Worm (Caenorhabditis elegans) whole organism, L1 larva: Measurements from ENCODE around the gene C43D7.7.

ENCODE experiments used
- C04F5.9 ChIP-seq: sonication (generic microtip); optimal IDR thresholded peaks from 2 replicates; lab custom pipeline; 2016; ENCODE audit warnings: missing genetic modification characterization, missing compliant biosample characterization
- C16A3.4 ChIP-seq: fragments of 150-350 bp; optimal IDR thresholded peaks from 2 replicates; lab custom pipeline; 2014; ENCODE audit warnings: missing biosample characterization, missing genetic modification characterization
- C34B4.2 ChIP-seq: sonication (generic microtip); optimal IDR thresholded peaks from 2 replicates; lab custom pipeline; 2017; ENCODE audit warnings: mild to moderate bottlenecking, missing genetic modification characterization, missing compliant biosample characterization
- F16B12.6 ChIP-seq: fragments of 150-350 bp; optimal IDR thresholded peaks from 2 replicates; lab custom pipeline; 2014; ENCODE audit warnings: missing biosample characterization, missing genetic modification characterization
- ceh-63 ChIP-seq: fragments of 200-800 bp; sonication (Bioruptor generic); optimal IDR thresholded peaks from 2 replicates; lab custom pipeline; 2018; ENCODE audit warnings: mild to moderate bottlenecking, missing genetic modification characterization, missing compliant biosample characterization
- ceh-8 ChIP-seq: fragments of 200-800 bp; sonication (Bioruptor generic); optimal IDR thresholded peaks from 2 replicates; lab custom pipeline; 2018; ENCODE audit warnings: mild to moderate bottlenecking, missing genetic modification characterization, moderate library complexity, missing compliant biosample characterization
- dpl-1 ChIP-seq, 3 experiments: fragments of 150-350 bp in 2 of 3; sonication (generic microtip) in 1 of 3; optimal IDR thresholded peaks; 2 replicates each; lab custom pipeline; 2014 to 2017; ENCODE audit warnings: missing biosample characterization in 3 of 3, missing genetic modification characterization in 3 of 3, missing genetic modification reagents in 3 of 3
- efl-1 ChIP-seq, 4 experiments: fragments of 150-350 bp; optimal IDR thresholded peaks in 3 of 4; peaks in 1 of 4; 1 replicate in 1 of 4; 2 replicates in 3 of 4; lab custom pipeline; 2014; ENCODE audit warnings: missing biosample characterization in 2 of 4, missing genetic modification characterization in 2 of 4, missing genetic modification reagents in 2 of 4
- elt-2 ChIP-seq: sonication (generic microtip); optimal IDR thresholded peaks from 2 replicates; lab custom pipeline; 2016; ENCODE audit warnings: missing genetic modification characterization, mild to moderate bottlenecking, inconsistent platforms, missing compliant biosample characterization, missing genetic modification reagents
- elt-3 ChIP-seq, 6 experiments: fragments of 150-350 bp in 1 of 6; sonication (generic microtip); optimal IDR thresholded peaks; 2 replicates each; lab custom pipeline; 2017 to 2018; ENCODE audit warnings: missing biosample characterization in 6 of 6, missing genetic modification characterization in 6 of 6, inconsistent platforms in 1 of 6
- fkh-10 ChIP-seq: sonication (generic microtip); optimal IDR thresholded peaks from 2 replicates; lab custom pipeline; 2017; ENCODE audit warnings: missing biosample characterization, missing genetic modification reagents, missing genetic modification characterization
- fkh-4 ChIP-seq: sonication (generic microtip); optimal IDR thresholded peaks from 2 replicates; lab custom pipeline; 2016; ENCODE audit warnings: missing compliant biosample characterization, missing genetic modification characterization, borderline replicate concordance
- fos-1 ChIP-seq: fragments of 150-350 bp; optimal IDR thresholded peaks from 2 replicates; lab custom pipeline; 2014; ENCODE audit warnings: missing biosample characterization, missing genetic modification characterization
- hpl-2 ChIP-seq: fragments of 150-350 bp; optimal IDR thresholded peaks from 2 replicates; lab custom pipeline; 2014; ENCODE audit warnings: missing biosample characterization, missing genetic modification reagents, missing genetic modification characterization
- irx-1 ChIP-seq: sonication (generic microtip); optimal IDR thresholded peaks from 2 replicates; lab custom pipeline; 2016; ENCODE audit warnings: missing genetic modification characterization, missing compliant biosample characterization
- isw-1 ChIP-seq: fragments of 200-800 bp; sonication (Bioruptor generic); IDR thresholded peaks from 2 replicates; pipeline ENCODE4 v1.3.6; 2022; ENCODE audit warnings: missing genetic modification characterization, missing compliant biosample characterization
- lin-39 ChIP-seq: fragments of 150-350 bp; optimal IDR thresholded peaks from 2 replicates; lab custom pipeline; 2014; ENCODE audit warnings: missing biosample characterization, missing genetic modification reagents, missing genetic modification characterization
- lir-3 ChIP-seq: sonication (generic microtip); optimal IDR thresholded peaks from 2 replicates; lab custom pipeline; 2016; ENCODE audit warnings: mild to moderate bottlenecking, missing genetic modification characterization, moderate library complexity, missing compliant biosample characterization; ENCODE audit not compliant: poor library complexity
- mab-9 ChIP-seq: fragments of 200-800 bp; sonication (Bioruptor generic); IDR thresholded peaks from 2 replicates; pipeline ENCODE4 v1.3.6; 2022; ENCODE audit warnings: missing genetic modification reagents, missing genetic modification characterization, missing compliant biosample characterization
- mdl-1 ChIP-seq, 2 experiments: fragments of 150-350 bp; optimal IDR thresholded peaks; 2 replicates each; lab custom pipeline; 2014 to 2017; ENCODE audit warnings: missing biosample characterization in 2 of 2, missing genetic modification characterization in 2 of 2, inconsistent platforms in 1 of 2
- mep-1 ChIP-seq: fragments of 150-350 bp; optimal IDR thresholded peaks from 2 replicates; lab custom pipeline; 2014; ENCODE audit warnings: missing biosample characterization, missing genetic modification characterization
- nhr-11 ChIP-seq: fragments of 150-350 bp; optimal IDR thresholded peaks from 2 replicates; lab custom pipeline; 2014; ENCODE audit warnings: missing biosample characterization, missing genetic modification characterization
- nhr-19 ChIP-seq: fragments of 200-800 bp; sonication (Bioruptor generic); conservative IDR thresholded peaks from 2 replicates; pipeline ENCODE4 v1.3.6; 2022; ENCODE audit warnings: missing genetic modification characterization, missing compliant biosample characterization
- nhr-20 ChIP-seq: sonication (generic microtip); optimal IDR thresholded peaks from 2 replicates; lab custom pipeline; 2016; ENCODE audit warnings: mild to moderate bottlenecking, missing genetic modification characterization, missing compliant biosample characterization
- nhr-28 ChIP-seq: fragments of 150-350 bp; optimal IDR thresholded peaks from 2 replicates; lab custom pipeline; 2014; ENCODE audit warnings: missing biosample characterization, missing genetic modification characterization
- nhr-47 ChIP-seq: sonication (generic microtip); optimal IDR thresholded peaks from 2 replicates; lab custom pipeline; 2016; ENCODE audit warnings: mild to moderate bottlenecking, missing genetic modification characterization, moderate library complexity, missing compliant biosample characterization
- nhr-84 ChIP-seq: sonication (generic microtip); optimal IDR thresholded peaks from 2 replicates; lab custom pipeline; 2017; ENCODE audit warnings: missing biosample characterization, missing genetic modification characterization
- pax-3 ChIP-seq: fragments of 200-800 bp; sonication (Bioruptor generic); optimal IDR thresholded peaks from 2 replicates; lab custom pipeline; 2018; ENCODE audit warnings: mild to moderate bottlenecking, missing genetic modification characterization, moderate library complexity, missing compliant biosample characterization
- pqm-1 ChIP-seq: sonication (generic microtip); optimal IDR thresholded peaks from 3 replicates; lab custom pipeline; 2017; ENCODE audit warnings: missing biosample characterization, missing genetic modification characterization
- rnt-1 ChIP-seq: sonication (generic microtip); optimal IDR thresholded peaks from 2 replicates; lab custom pipeline; 2016; ENCODE audit warnings: mild to moderate bottlenecking, missing genetic modification characterization, moderate library complexity, missing compliant biosample characterization
- skn-1 ChIP-seq: fragments of 150-350 bp; optimal IDR thresholded peaks from 2 replicates; lab custom pipeline; 2014; ENCODE audit warnings: missing biosample characterization, missing genetic modification characterization
- sup-37 ChIP-seq: fragments of 200-800 bp; sonication (Bioruptor generic); optimal IDR thresholded peaks from 2 replicates; lab custom pipeline; 2018; ENCODE audit warnings: mild to moderate bottlenecking, missing genetic modification characterization, missing compliant biosample characterization
- tlp-1 ChIP-seq: fragments of 150-350 bp; optimal IDR thresholded peaks from 2 replicates; lab custom pipeline; 2014; ENCODE audit warnings: missing biosample characterization, missing genetic modification characterization
- unc-30 ChIP-seq: sonication (generic microtip); optimal IDR thresholded peaks from 2 replicates; lab custom pipeline; 2017; ENCODE audit warnings: missing biosample characterization, missing genetic modification characterization
- unc-98 ChIP-seq: fragments of 200-800 bp; sonication (Bioruptor generic); IDR thresholded peaks from 2 replicates; pipeline ENCODE4 v1.3.6; 2022; ENCODE audit warnings: missing genetic modification characterization, missing compliant biosample characterization
- vab-15 ChIP-seq: sonication (generic microtip); optimal IDR thresholded peaks from 2 replicates; lab custom pipeline; 2017; ENCODE audit warnings: missing genotype, mild to moderate bottlenecking, missing genetic modification characterization, missing compliant biosample characterization
- xbp-1 ChIP-seq: sonication (generic microtip); optimal IDR thresholded peaks from 2 replicates; lab custom pipeline; 2016; ENCODE audit warnings: missing genetic modification characterization, missing compliant biosample characterization

The C43D7.7 gene

ce11 chrV:19308137-19308536, 11.2 kb downstream of the C43D7.7 start:
- TF ChIP-seq unc-98 (GFP tag; lab: Robert Waterston, UW) (no peak), nhr-11 (tag; lab: Kevin White, UChicago) (no peak)

ce11 chrV:19306906-19307305, 12.4 kb downstream of the C43D7.7 start, which contains the start of gene F55C9.15:
TSS of gene F55C9.15 (minus strand) at chrV:19307006.
- no peak for TF ChIP-seq efl-1 (optimal IDR thresholded peaks at IDR 0.05; lab: Kevin White, UChicago)
- TF ChIP-seq efl-1 (GFP tag; optimal IDR thresholded peaks at IDR 0.05 in 1 of 2; lab: Kevin White, UChicago): no peak
- TF ChIP-seq fkh-10 (GFP tag; lab: Kevin White, UChicago): no peak
- TF ChIP-seq mep-1 (tag; lab: Kevin White, UChicago): no peak
- TF ChIP-seq skn-1 (tag; lab: Kevin White, UChicago): no peak
- TF ChIP-seq hpl-2 (GFP tag; lab: Kevin White, UChicago): no peak
- TF ChIP-seq nhr-84 (tag; lab: Kevin White, UChicago): no peak
- TF ChIP-seq xbp-1 (tag; lab: Kevin White, UChicago): no peak
- no peak for TF ChIP-seq lin-39
- TF ChIP-seq C16A3.4 (tag; lab: Kevin White, UChicago): no peak
- no peak for TF ChIP-seq lir-3 (tag; lab: Kevin White, UChicago)
- TF ChIP-seq mab-9: no peak
- no peak for TF ChIP-seq fos-1
- TF ChIP-seq ceh-8 (GFP tag; lab: Kevin White, UChicago): no peak
- TF ChIP-seq tlp-1 (tag; lab: Kevin White, UChicago): no peak
- TF ChIP-seq sup-37 (GFP tag; lab: Kevin White, UChicago): no peak
- no peak for TF ChIP-seq nhr-20 (tag; lab: Kevin White, UChicago)
- no peak for TF ChIP-seq elt-2

- TF ChIP-seq xbp-1 (tag; lab: Kevin White, UChicago) (no peak), pax-3 (tag; lab: Kevin White, UChicago) (no peak), irx-1 (tag; lab: Kevin White, UChicago) (no peak), C34B4.2 (tag; lab: Kevin White, UChicago) (no peak), ceh-63 (GFP tag; lab: Kevin White, UChicago) (no peak), dpl-1 (GFP tag; optimal IDR thresholded peaks at IDR 0.05; lab: Kevin White, UChicago) (no peak), mdl-1 (tag; optimal IDR thresholded peaks at IDR 0.05; lab: Kevin White, UChicago) (no peak), nhr-28 (tag; lab: Kevin White, UChicago) (no peak), isw-1 (GFP tag; lab: Robert Waterston, UW) (no peak), elt-3 (tag; optimal IDR thresholded peaks at IDR 0.05; lab: Kevin White, UChicago) (no peak), mab-9 (no peak), fkh-4 (tag; lab: Kevin White, UChicago) (no peak), rnt-1 (tag; lab: Kevin White, UChicago) (no peak), F16B12.6 (tag; lab: Kevin White, UChicago) (no peak), C04F5.9 (tag; lab: Kevin White, UChicago) (no peak), unc-98 (GFP tag; lab: Robert Waterston, UW) (no peak), unc-30 (tag; lab: Kevin White, UChicago) (no peak), pqm-1 (tag; lab: Kevin White, UChicago) (no peak), vab-15 (no peak), nhr-47 (tag; lab: Kevin White, UChicago) (no peak)
Measured at ce11 chrV:19303589-19304174, 15.6 kb downstream of the C43D7.7 start, which contains the start of the genes fbxb-63 and fbxb-61. TSS of gene fbxb-63 (minus strand) at chrV:19303730. TSS of gene fbxb-61 (plus strand) at chrV:19304124.

- TF ChIP-seq xbp-1 (tag; lab: Kevin White, UChicago): no peak
- no peak for TF ChIP-seq unc-98 (GFP tag; lab: Robert Waterston, UW)
- TF ChIP-seq nhr-19 (GFP tag; lab: Robert Waterston, UW): 0 out of 2 replicates have a peak, but pooled peaks have one; percentile 3
Measured at ce11 chrV:19301934-19302333, 17.4 kb downstream of the C43D7.7 start, which contains the start of gene fbxb-62. TSS of gene fbxb-62 (minus strand) at chrV:19302034.
